Fruit fly (Drosophila melanogaster) whole organism, prepupa: Measurements from ENCODE around the gene CG1638.
A peak's percentile ranks its signal among the peaks of the same experiment; 100 is the strongest.

Experiments
- Blimp-1 ChIP-seq: fragments of 200-800 bp; sonication (Bioruptor generic); optimal IDR thresholded peaks from 3 replicates; lab custom pipeline; 2017; ENCODE audit warnings: missing biosample characterization, missing genetic modification characterization, mild to moderate bottlenecking, moderate library complexity, missing genetic modification reagents
- CG10669 ChIP-seq: fragments of 200-800 bp; sonication (Bioruptor generic); optimal IDR thresholded peaks from 3 replicates; lab custom pipeline; 2018; ENCODE audit warnings: missing biosample characterization, mild to moderate bottlenecking, missing genetic modification characterization, moderate library complexity
- CG15336 ChIP-seq: fragments of 200-800 bp; sonication (Bioruptor generic); IDR thresholded peaks from 2 replicates; pipeline ENCODE4 v1.3.6; 2022; ENCODE audit warnings: missing biosample characterization, missing genetic modification characterization
- CG1621 ChIP-seq: fragments of 200-800 bp; sonication (Bioruptor generic); optimal IDR thresholded peaks from 3 replicates; lab custom pipeline; 2018; ENCODE audit warnings: missing biosample characterization, mild to moderate bottlenecking, missing genetic modification characterization
- CG16779 ChIP-seq: fragments of 200-800 bp; sonication (Bioruptor generic); optimal IDR thresholded peaks from 3 replicates; lab custom pipeline; 2017; ENCODE audit warnings: missing biosample characterization, mild to moderate bottlenecking, missing genetic modification characterization
- CG32006 ChIP-seq: fragments of 200-800 bp; sonication (Bioruptor generic); optimal IDR thresholded peaks from 3 replicates; lab custom pipeline; 2017; ENCODE audit warnings: missing biosample characterization, mild to moderate bottlenecking, missing genetic modification characterization
- CG3919 ChIP-seq: fragments of 200-800 bp; sonication (Bioruptor generic); optimal IDR thresholded peaks from 3 replicates; lab custom pipeline; 2016; ENCODE audit warnings: missing biosample characterization, missing genetic modification characterization
- CG4318 ChIP-seq: fragments of 200-800 bp; sonication (Bioruptor generic); optimal IDR thresholded peaks from 3 replicates; lab custom pipeline; 2017; ENCODE audit warnings: missing biosample characterization, mild to moderate bottlenecking, missing genetic modification characterization
- CG6854 ChIP-seq: fragments of 200-800 bp; sonication (Bioruptor generic); optimal IDR thresholded peaks from 2 replicates; lab custom pipeline; 2017; ENCODE audit warnings: missing biosample characterization, mild to moderate bottlenecking, missing genetic modification characterization
- CG8119 ChIP-seq: fragments of 200-800 bp; sonication (Bioruptor generic); IDR thresholded peaks from 3 replicates; pipeline ENCODE4 v1.3.6; 2022; ENCODE audit warnings: missing biosample characterization, missing genetic modification characterization
- CG8319 ChIP-seq: fragments of 200-800 bp; sonication (Bioruptor generic); optimal IDR thresholded peaks from 3 replicates; lab custom pipeline; 2016; ENCODE audit warnings: missing biosample characterization, missing genetic modification characterization
- CG9139 ChIP-seq: fragments of 200-800 bp; sonication (Bioruptor generic); optimal IDR thresholded peaks from 3 replicates; lab custom pipeline; 2017; ENCODE audit warnings: missing biosample characterization, mild to moderate bottlenecking, missing genetic modification characterization
- Eip75B ChIP-seq: fragments of 200-800 bp; sonication (Bioruptor generic); optimal IDR thresholded peaks from 3 replicates; lab custom pipeline; 2016; ENCODE audit warnings: missing biosample characterization, missing genetic modification characterization
- Eip78C ChIP-seq: fragments of 200-800 bp; sonication (Bioruptor generic); peaks from one replicate; lab custom pipeline; 2016; ENCODE audit warnings: missing biosample characterization, missing genetic modification characterization
- Hr39 ChIP-seq: fragments of 200-800 bp; sonication (Bioruptor generic); optimal IDR thresholded peaks from 2 replicates; lab custom pipeline; 2016; ENCODE audit warnings: missing biosample characterization, missing genetic modification characterization
- Hr4 ChIP-seq: fragments of 200-800 bp; sonication (Bioruptor generic); optimal IDR thresholded peaks from 3 replicates; lab custom pipeline; 2016; ENCODE audit warnings: missing biosample characterization, missing genetic modification characterization
- OdsH ChIP-seq: fragments of 200-800 bp; sonication (Bioruptor generic); optimal IDR thresholded peaks from 3 replicates; lab custom pipeline; 2016; ENCODE audit warnings: missing biosample characterization, missing genetic modification characterization
- Smox ChIP-seq: fragments of 200-800 bp; sonication (Bioruptor generic); optimal IDR thresholded peaks from 3 replicates; lab custom pipeline; 2016; ENCODE audit warnings: missing biosample characterization, missing genetic modification characterization
- Sox14 ChIP-seq: fragments of 200-800 bp; sonication (Bioruptor generic); optimal IDR thresholded peaks from 3 replicates; lab custom pipeline; 2016; ENCODE audit warnings: missing biosample characterization, missing genetic modification characterization
- acj6 ChIP-seq: fragments of 200-800 bp; sonication (Bioruptor generic); optimal IDR thresholded peaks from 3 replicates; lab custom pipeline; 2016; ENCODE audit warnings: missing biosample characterization, missing genetic modification characterization
- esn ChIP-seq: fragments of 200-800 bp; sonication (Bioruptor generic); optimal IDR thresholded peaks from 2 replicates; lab custom pipeline; 2016; ENCODE audit warnings: missing biosample characterization, mild to moderate bottlenecking, missing genetic modification characterization, moderate library complexity
- fd59A ChIP-seq: fragments of 200-800 bp; sonication (Bioruptor generic); optimal IDR thresholded peaks from 2 replicates; lab custom pipeline; 2017; ENCODE audit warnings: missing biosample characterization, mild to moderate bottlenecking, missing genetic modification characterization, missing genetic modification reagents
- fd85E ChIP-seq: fragments of 200-800 bp; sonication (Bioruptor generic); optimal IDR thresholded peaks from 3 replicates; lab custom pipeline; 2016; ENCODE audit warnings: missing biosample characterization, missing genetic modification characterization
- pdm3 ChIP-seq: fragments of 200-800 bp; sonication (Bioruptor generic); optimal IDR thresholded peaks from 3 replicates; lab custom pipeline; 2016; ENCODE audit warnings: missing biosample characterization, missing genetic modification characterization
- svp ChIP-seq: fragments of 200-800 bp; sonication (Bioruptor generic); peaks from one replicate; lab custom pipeline; 2016; ENCODE audit warnings: missing biosample characterization, missing genetic modification characterization

Gene CG1638

DNA sequence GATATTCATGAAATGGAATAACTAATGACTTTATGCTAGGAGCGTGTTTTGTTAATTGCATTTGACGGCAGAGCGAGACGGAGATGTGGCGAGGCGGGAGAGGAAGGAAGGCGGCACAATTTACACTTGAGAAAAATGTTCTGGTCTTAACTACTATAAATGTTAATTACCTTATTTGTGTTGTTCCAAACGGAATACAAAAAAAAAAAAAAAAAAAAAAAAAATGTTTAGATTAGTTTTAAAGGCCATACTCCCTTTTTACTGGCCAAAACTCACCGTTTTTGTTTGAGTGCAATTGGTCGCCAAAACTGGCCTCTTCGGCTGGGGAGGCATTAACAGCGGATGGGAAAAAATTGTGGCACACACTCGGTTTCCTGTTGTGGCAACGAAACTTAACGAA lies 36.8 kb downstream of the CG1638 start (continued):
- TF ChIP-seq CG8119, result peak; percentile 71
- no peak for TF ChIP-seq Eip75B (GFP tag; lab: Kevin White, UChicago)
- TF ChIP-seq acj6, result no peak

DNA sequence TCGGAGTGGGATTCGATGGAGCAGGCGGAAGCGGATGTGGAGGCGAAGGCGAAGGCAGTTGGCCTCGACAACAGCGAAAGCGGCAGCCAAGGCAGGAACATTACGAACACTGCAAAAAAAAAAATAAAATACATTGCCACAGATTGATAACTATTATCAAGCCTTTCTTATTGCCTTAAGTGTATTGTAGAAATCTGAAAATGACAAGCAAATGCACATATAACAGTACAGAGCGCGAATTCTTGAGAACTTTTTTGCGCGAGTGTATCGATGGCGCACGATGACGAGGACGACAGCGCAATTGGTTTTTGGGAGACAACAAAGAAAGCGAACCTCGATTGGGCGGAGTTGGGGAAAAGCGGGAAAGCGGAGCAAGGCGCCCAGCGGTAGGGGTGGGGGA lies 40.0 kb downstream of the CG1638 start:
- TF ChIP-seq CG4318 (GFP tag; lab: Kevin White, UChicago) (no peak), Eip78C (GFP tag; lab: Kevin White, UChicago) (peak; percentile 35), CG3919 (GFP tag; lab: Kevin White, UChicago) (peak; percentile 5), svp (GFP tag; lab: Kevin White, UChicago) (peak; percentile 39)

DNA sequence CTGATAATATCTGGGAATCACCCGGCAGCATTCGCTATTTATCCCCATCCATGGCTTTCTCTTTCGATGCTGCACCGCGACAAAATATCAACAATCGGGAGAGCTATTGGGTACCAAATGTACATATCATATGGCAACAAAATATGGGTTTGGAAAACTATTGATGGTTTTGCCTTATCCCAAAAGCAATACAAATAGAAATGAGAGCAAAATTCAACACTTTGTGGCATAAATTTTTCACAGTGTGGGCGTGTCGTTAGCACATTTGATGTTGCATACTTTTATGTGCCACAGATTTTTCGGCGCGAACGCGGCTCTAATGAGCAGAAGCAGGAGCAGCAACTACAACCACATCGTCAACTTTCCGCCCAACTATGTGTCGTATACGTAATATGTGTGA lies 41.9 kb downstream of the CG1638 start:
- TF ChIP-seq CG8319 (GFP tag; lab: Kevin White, UChicago), result no peak
- TF ChIP-seq esn (GFP tag; lab: Kevin White, UChicago), result no peak
- no peak for TF ChIP-seq CG16779 (tag; lab: Kevin White, UChicago)
- peak; percentile 30 for TF ChIP-seq CG32006 (GFP tag; lab: Kevin White, UChicago)
- TF ChIP-seq fd85E, result no peak
- TF ChIP-seq CG6854, result no peak
- TF ChIP-seq CG15336 (GFP tag; lab: Robert Waterston, UW), result 0 out of 2 replicates have a peak, but pooled peaks have one; percentile 18
- peak; percentile 41 for TF ChIP-seq Hr4 (GFP tag; lab: Kevin White, UChicago)
- peak; percentile 42 for TF ChIP-seq Eip78C (GFP tag; lab: Kevin White, UChicago)

DNA sequence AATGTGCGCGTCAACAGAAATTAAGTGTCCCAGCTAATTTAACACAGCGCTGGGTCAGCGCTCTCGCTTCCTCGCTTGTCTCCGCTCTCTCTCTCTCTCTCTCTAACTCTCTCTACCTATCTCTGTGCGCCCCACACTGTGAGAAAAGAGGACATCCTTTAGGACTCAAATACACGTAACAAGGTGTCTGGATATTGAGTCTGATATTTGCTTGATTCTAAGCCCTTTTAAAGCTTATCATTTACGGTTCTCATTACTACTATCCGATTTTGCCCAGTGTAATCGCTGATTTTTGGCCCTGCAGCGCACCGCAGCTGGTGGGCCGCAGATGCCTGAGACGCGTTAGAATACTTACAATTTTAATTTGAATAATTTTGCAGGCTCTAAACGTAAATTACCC lies 46.1 kb downstream of the CG1638 start:
- peak; percentile 10 for TF ChIP-seq CG32006 (GFP tag; lab: Kevin White, UChicago)
- TF ChIP-seq Sox14 (GFP tag; lab: Kevin White, UChicago), result peak; percentile 1
- TF ChIP-seq Eip78C (GFP tag; lab: Kevin White, UChicago), result peak; percentile 36
- TF ChIP-seq Blimp-1 (GFP tag; lab: Kevin White, UChicago), result no peak
- peak; percentile 35; the same call in 1 of the 2 replicates for TF ChIP-seq CG15336 (GFP tag; lab: Robert Waterston, UW)
- TF ChIP-seq CG10669 (GFP tag; lab: Kevin White, UChicago), result peak; percentile 3
- peak; percentile 13 for TF ChIP-seq CG3919 (GFP tag; lab: Kevin White, UChicago)
- TF ChIP-seq pdm3, result peak; percentile 3
- TF ChIP-seq OdsH (GFP tag; lab: Kevin White, UChicago), result peak; percentile 26
- no peak for TF ChIP-seq CG6854
- no peak for TF ChIP-seq fd59A (GFP tag; lab: Kevin White, UChicago)
- peak; percentile 2 for TF ChIP-seq Smox (GFP tag; lab: Kevin White, UChicago)
- peak; percentile 1 for TF ChIP-seq Hr4 (GFP tag; lab: Kevin White, UChicago)
- TF ChIP-seq CG9139 (GFP tag; lab: Kevin White, UChicago), result no peak
- TF ChIP-seq CG1621 (tag; lab: Kevin White, UChicago), result no peak
- peak; percentile 12 for TF ChIP-seq Hr39 (GFP tag; lab: Kevin White, UChicago)
- TF ChIP-seq, all 60 proteins: peak for 11
